Fruit fly (Drosophila melanogaster): ENCODE results near the gene CG6244.

The CG6244 gene

dm6 chr3L:15834877-15835555 is 26.9 kb downstream of the CG6244 start, which contains the start of gene CG18081 (continued):
- no peak for TF ChIP-seq tin (GFP tag; optimal IDR thresholded peaks at IDR 0.05)
- no peak for TF ChIP-seq CG6689 (GFP tag; IDR thresholded peaks at IDR 0.05)
- no peak for TF ChIP-seq Sox102F (GFP tag; optimal IDR thresholded peaks at IDR 0.05)
- no peak for TF ChIP-seq CG4360 (GFP tag; IDR thresholded peaks at IDR 0.05)
- peak; percentile 2 for TF ChIP-seq CG12391 (tag; optimal IDR thresholded peaks at IDR 0.05)
- TF ChIP-seq gsb-n (tag; optimal IDR thresholded peaks at IDR 0.05), result no peak
- peak; percentile 58 for TF ChIP-seq gro (GFP tag; optimal IDR thresholded peaks at IDR 0.05)
- TF ChIP-seq CG4820 (GFP tag; optimal IDR thresholded peaks at IDR 0.05), result no peak
- TF ChIP-seq CG12236 (GFP tag; optimal IDR thresholded peaks at IDR 0.05), result no peak
- no peak for TF ChIP-seq CG33557 (GFP tag; optimal IDR thresholded peaks at IDR 0.05)
- no peak for TF ChIP-seq CG18619 (GFP tag; optimal IDR thresholded peaks at IDR 0.05)
- no peak for TF ChIP-seq slbo (GFP tag; IDR thresholded peaks at IDR 0.05)
- peak; percentile 11 for TF ChIP-seq D19A (tag; optimal IDR thresholded peaks at IDR 0.05)
- no peak for TF ChIP-seq CG9876 (GFP tag; optimal IDR thresholded peaks at IDR 0.05)
- TF ChIP-seq dpn (GFP tag; optimal IDR thresholded peaks at IDR 0.05), result no peak
- no peak for TF ChIP-seq CG30403 (GFP tag; optimal IDR thresholded peaks at IDR 0.05)
- TF ChIP-seq sqz (GFP tag; optimal IDR thresholded peaks at IDR 0.05), result no peak
- no peak for TF ChIP-seq Dip2 (GFP tag; IDR thresholded peaks at IDR 0.05)
- no peak for TF ChIP-seq inv (GFP tag; IDR thresholded peaks at IDR 0.05; ENCODE audit: partially characterized antibody)
- TF ChIP-seq CG32532 (GFP tag; IDR thresholded peaks at IDR 0.05), result no peak
- TF ChIP-seq az2 (GFP tag; optimal IDR thresholded peaks at IDR 0.05), result no peak
- no peak for TF ChIP-seq CG14860 (GFP tag; IDR thresholded peaks at IDR 0.05; ENCODE audit: partially characterized antibody)
- TF ChIP-seq wek (GFP tag; optimal IDR thresholded peaks at IDR 0.05), result peak; percentile 22
- TF ChIP-seq Neu2 (GFP tag; optimal IDR thresholded peaks at IDR 0.05; ENCODE audit: borderline replicate concordance), result no peak
- no peak for TF ChIP-seq Dip3 (GFP tag; optimal IDR thresholded peaks at IDR 0.05)
- no peak for TF ChIP-seq cg (GFP tag; optimal IDR thresholded peaks at IDR 0.05)
- no peak for TF ChIP-seq knrl (GFP tag; IDR thresholded peaks at IDR 0.05; ENCODE audit: partially characterized antibody)
- no peak for TF ChIP-seq Hr51 (GFP tag; optimal IDR thresholded peaks at IDR 0.05)
- TF ChIP-seq sens (GFP tag), result peak; percentile 32
- TF ChIP-seq CG3407 (GFP tag; optimal IDR thresholded peaks at IDR 0.05), result no peak
- no peak for TF ChIP-seq CG15269 (tag; optimal IDR thresholded peaks at IDR 0.05)
- peak; percentile 13 for TF ChIP-seq YL-1 (GFP tag; optimal IDR thresholded peaks at IDR 0.05)
- TF ChIP-seq phol (tag; optimal IDR thresholded peaks at IDR 0.05), result peak; percentile 25
- peak; percentile 43 for TF ChIP-seq CoRest (tag; optimal IDR thresholded peaks at IDR 0.05)
- no peak for TF ChIP-seq Fer1 (GFP tag; optimal IDR thresholded peaks at IDR 0.05)
- TF ChIP-seq ewg (GFP tag; optimal IDR thresholded peaks at IDR 0.05), result no peak
- TF ChIP-seq CG18599 (GFP tag; optimal IDR thresholded peaks at IDR 0.05), result no peak
- TF ChIP-seq CG34422 (GFP tag; IDR thresholded peaks at IDR 0.05), result no peak
- TF ChIP-seq nerfin-2 (GFP tag; IDR thresholded peaks at IDR 0.05; ENCODE audit: partially characterized antibody), result no peak
- no peak for TF ChIP-seq kni (GFP tag; optimal IDR thresholded peaks at IDR 0.05)
- 0 out of 2 replicates have a peak, but pooled peaks have one; percentile 25 for TF ChIP-seq CG31441 (GFP tag; IDR thresholded peaks at IDR 0.05)
- TF ChIP-seq CG8290 (GFP tag; optimal IDR thresholded peaks at IDR 0.05), result no peak
- TF ChIP-seq CG8290 (tag; optimal IDR thresholded peaks at IDR 0.05), result peak in 1 of 2 experiments; percentile 62
- no peak for TF ChIP-seq Hand (GFP tag; optimal IDR thresholded peaks at IDR 0.05)
- TF ChIP-seq B-H2 (GFP tag; optimal IDR thresholded peaks at IDR 0.05), result no peak
- TF ChIP-seq ssp (GFP tag; IDR thresholded peaks at IDR 0.05), result no peak
- peak; percentile 34 for TF ChIP-seq CG30020 (tag; optimal IDR thresholded peaks at IDR 0.05)
- TF ChIP-seq CG34224 (GFP tag; IDR thresholded peaks at IDR 0.05; ENCODE audit: partially characterized antibody), result 0 out of 3 replicates have a peak, but pooled peaks have one; percentile 32
- 0 out of 2 replicates have a peak, but pooled peaks have one; percentile 4 for TF ChIP-seq CG3847 (GFP tag; IDR thresholded peaks at IDR 0.05)

Data from whole organism, embryonic.